Fruit fly (Drosophila melanogaster): Measurements from ENCODE around the gene CG5644.

dm6 chr3L:9017414-9017813, 37.7 kb upstream of the CG5644 start:
- TF ChIP-seq CG8478 (optimal IDR thresholded peaks at IDR 0.05) (no peak), CTCF (optimal IDR thresholded peaks at IDR 0.05) (no peak)

All from S2 (cell line).